Fruit fly (Drosophila melanogaster) whole organism, embryonic: ENCODE measurements around the gene CG3704.

Experiments
- Abd-B ChIP-seq: fragments of 200-800 bp; sonication (Bioruptor generic); optimal IDR thresholded peaks from 2 replicates; lab custom pipeline; 2018; ENCODE audit warnings: missing biosample characterization, mild to moderate bottlenecking, missing genetic modification characterization, moderate library complexity
- BEAF-32 ChIP-seq: fragments of 200-800 bp; sonication (Bioruptor generic); optimal IDR thresholded peaks from 3 replicates; lab custom pipeline; 2017; ENCODE audit warnings: missing biosample characterization, missing genetic modification characterization, mild to moderate bottlenecking, moderate library complexity, missing genetic modification reagents
- Bgb ChIP-seq: fragments of 200-800 bp; sonication (Bioruptor generic); IDR thresholded peaks from 2 replicates; pipeline ENCODE4 v1.3.6; 2022; ENCODE audit warnings: missing biosample characterization, missing genetic modification characterization; ENCODE audit not compliant: partially characterized antibody
- CG10543 ChIP-seq: fragments of 200-800 bp; sonication (Bioruptor generic); optimal IDR thresholded peaks from 3 replicates; lab custom pipeline; 2017; ENCODE audit warnings: missing biosample characterization, mild to moderate bottlenecking, missing genetic modification characterization, moderate library complexity
- CG12155 ChIP-seq: fragments of 200-800 bp; sonication (Bioruptor generic); optimal IDR thresholded peaks from 3 replicates; lab custom pipeline; 2016; ENCODE audit warnings: missing biosample characterization, missing genetic modification characterization
- CG13894 ChIP-seq: fragments of 200-800 bp; sonication (Bioruptor generic); optimal IDR thresholded peaks from 3 replicates; lab custom pipeline; 2018; ENCODE audit warnings: missing biosample characterization, mild to moderate bottlenecking, missing genetic modification characterization, moderate library complexity
- CG1603 ChIP-seq: fragments of 200-800 bp; sonication (Bioruptor generic); optimal IDR thresholded peaks from 2 replicates; lab custom pipeline; 2019; ENCODE audit warnings: missing biosample characterization, mild to moderate bottlenecking, missing genetic modification characterization, moderate library complexity
- CG17186 ChIP-seq: fragments of 200-800 bp; sonication (Bioruptor generic); optimal IDR thresholded peaks from 3 replicates; lab custom pipeline; 2017; ENCODE audit warnings: missing biosample characterization, missing genetic modification reagents, missing genetic modification characterization
- CG18476 ChIP-seq: fragments of 200-800 bp; sonication (Bioruptor generic); optimal IDR thresholded peaks from 2 replicates; lab custom pipeline; 2016; ENCODE audit warnings: missing biosample characterization, mild to moderate bottlenecking, missing genetic modification characterization
- CG2120 ChIP-seq: fragments of 200-800 bp; sonication (Bioruptor generic); optimal IDR thresholded peaks from 3 replicates; lab custom pipeline; 2016; ENCODE audit warnings: missing biosample characterization, missing genetic modification characterization
- CG31224 ChIP-seq: fragments of 200-800 bp; sonication (Bioruptor generic); IDR thresholded peaks from 2 replicates; pipeline ENCODE4 v1.3.6; 2022; ENCODE audit warnings: missing biosample characterization, missing genetic modification characterization
- CG4730 ChIP-seq: fragments of 200-800 bp; sonication (Bioruptor generic); IDR thresholded peaks from 2 replicates; pipeline ENCODE4 v1.3.6; 2022; ENCODE audit warnings: missing biosample characterization, missing genetic modification characterization
- CG7987 ChIP-seq: fragments of 200-800 bp; sonication (Bioruptor generic); optimal IDR thresholded peaks from 2 replicates; lab custom pipeline; 2018; ENCODE audit warnings: missing biosample characterization, mild to moderate bottlenecking, missing genetic modification characterization, moderate library complexity
- CG9797 ChIP-seq: fragments of 200-800 bp; sonication (Bioruptor generic); optimal IDR thresholded peaks from 3 replicates; lab custom pipeline; 2018; ENCODE audit warnings: missing biosample characterization, mild to moderate bottlenecking, missing genetic modification characterization
- CoRest ChIP-seq: fragments of 200-800 bp; sonication (Bioruptor generic); optimal IDR thresholded peaks from 3 replicates; lab custom pipeline; 2018; ENCODE audit warnings: missing biosample characterization, mild to moderate bottlenecking, missing genetic modification characterization, moderate library complexity
- D19B ChIP-seq: fragments of 200-800 bp; sonication (Bioruptor generic); optimal IDR thresholded peaks from 2 replicates; lab custom pipeline; 2017; ENCODE audit warnings: missing biosample characterization, mild to moderate bottlenecking, missing genetic modification characterization
- Dp ChIP-seq: fragments of 200-800 bp; sonication (Bioruptor generic); optimal IDR thresholded peaks from 2 replicates; lab custom pipeline; 2018; ENCODE audit warnings: missing biosample characterization, mild to moderate bottlenecking, missing genetic modification characterization, moderate library complexity
- Dref ChIP-seq: fragments of 200-800 bp; sonication (Bioruptor generic); IDR thresholded peaks from 2 replicates; pipeline ENCODE4 v1.3.6; 2022; ENCODE audit warnings: missing biosample characterization, missing genetic modification characterization
- E2f2 ChIP-seq: fragments of 200-800 bp; sonication (Bioruptor generic); IDR thresholded peaks from 2 replicates; pipeline ENCODE4 v1.3.6; 2022; ENCODE audit warnings: missing biosample characterization, missing genetic modification characterization
- Fer1 ChIP-seq: fragments of 200-800 bp; sonication (Bioruptor generic); optimal IDR thresholded peaks from 2 replicates; lab custom pipeline; 2017; ENCODE audit warnings: missing biosample characterization, mild to moderate bottlenecking, missing genetic modification characterization
- Fer2 ChIP-seq: fragments of 200-800 bp; sonication (Bioruptor generic); optimal IDR thresholded peaks from 2 replicates; lab custom pipeline; 2018; ENCODE audit warnings: missing biosample characterization, mild to moderate bottlenecking, missing genetic modification characterization, moderate library complexity
- GATAe ChIP-seq: fragments of 200-800 bp; sonication (Bioruptor generic); conservative IDR thresholded peaks from 2 replicates; pipeline ENCODE4 v1.3.6; 2022; ENCODE audit warnings: missing biosample characterization, missing genetic modification characterization
- MBD-R2 ChIP-seq: fragments of 200-800 bp; sonication (Bioruptor generic); IDR thresholded peaks from 2 replicates; pipeline ENCODE4 v1.3.6; 2022; ENCODE audit warnings: missing biosample characterization, missing genetic modification characterization
- MESR4 ChIP-seq: fragments of 200-800 bp; sonication (Bioruptor generic); optimal IDR thresholded peaks from 2 replicates; lab custom pipeline; 2018; ENCODE audit warnings: missing biosample characterization, mild to moderate bottlenecking, missing genetic modification characterization, moderate library complexity
- Myb ChIP-seq: fragments of 200-800 bp; sonication (Bioruptor generic); optimal IDR thresholded peaks from 2 replicates; lab custom pipeline; 2016; ENCODE audit warnings: missing biosample characterization, missing genetic modification characterization
- Sin3A ChIP-seq: fragments of >200 bp; optimal IDR thresholded peaks from 2 replicates; lab custom pipeline; 2018
- Usf ChIP-seq: fragments of 200-800 bp; sonication (Bioruptor generic); optimal IDR thresholded peaks from 2 replicates; lab custom pipeline; 2017; ENCODE audit warnings: missing genotype, missing biosample characterization, missing genetic modification characterization
- YL-1 ChIP-seq: fragments of 200-800 bp; sonication (Bioruptor generic); optimal IDR thresholded peaks from 3 replicates; lab custom pipeline; 2017; ENCODE audit warnings: missing biosample characterization, mild to moderate bottlenecking, missing genetic modification characterization
- btn ChIP-seq: fragments of 200-800 bp; sonication (Bioruptor generic); optimal IDR thresholded peaks from 2 replicates; lab custom pipeline; 2016; ENCODE audit warnings: missing biosample characterization, missing genetic modification characterization
- cg ChIP-seq: fragments of 200-800 bp; sonication (Bioruptor generic); optimal IDR thresholded peaks from 3 replicates; lab custom pipeline; 2019; ENCODE audit warnings: missing biosample characterization, mild to moderate bottlenecking, missing genetic modification characterization, moderate library complexity
- chinmo ChIP-seq: fragments of 200-800 bp; sonication (Bioruptor generic); IDR thresholded peaks from 4 replicates; pipeline ENCODE4 v1.3.6; 2022; ENCODE audit warnings: missing biosample characterization, missing genetic modification characterization; ENCODE audit not compliant: partially characterized antibody
- chn ChIP-seq: fragments of 200-800 bp; sonication (Bioruptor generic); optimal IDR thresholded peaks from 2 replicates; lab custom pipeline; 2016; ENCODE audit warnings: missing biosample characterization, missing genetic modification characterization
- dan ChIP-seq: fragments of 200-800 bp; sonication (Bioruptor generic); IDR thresholded peaks from 2 replicates; pipeline ENCODE4 v1.3.6; 2022; ENCODE audit warnings: missing biosample characterization, missing genetic modification characterization
- dati ChIP-seq: fragments of 200-800 bp; sonication (Bioruptor generic); IDR thresholded peaks from 2 replicates; pipeline ENCODE4 v1.3.6; 2022; ENCODE audit warnings: missing biosample characterization, missing genetic modification characterization
- dpn ChIP-seq, 2 experiments: fragments of 200-800 bp; sonication (Bioruptor generic); optimal IDR thresholded peaks; 3 replicates each; lab custom pipeline; 2016; ENCODE audit warnings: missing biosample characterization in 2 of 2, missing genetic modification characterization in 2 of 2
- fru ChIP-seq: fragments of >200 bp; optimal IDR thresholded peaks from 2 replicates; lab custom pipeline; 2017
- fu2 ChIP-seq: fragments of 200-800 bp; sonication (Bioruptor generic); optimal IDR thresholded peaks from 2 replicates; lab custom pipeline; 2016; ENCODE audit warnings: missing biosample characterization, missing genetic modification characterization
- gfzf ChIP-seq: fragments of 200-800 bp; sonication (Bioruptor generic); optimal IDR thresholded peaks from 2 replicates; lab custom pipeline; 2016; ENCODE audit warnings: missing biosample characterization, mild to moderate bottlenecking, missing genetic modification characterization, moderate library complexity
- hb ChIP-seq: fragments of 200-800 bp; sonication (Bioruptor generic); IDR thresholded peaks from 3 replicates; pipeline ENCODE4 v1.3.6; 2022; ENCODE audit warnings: missing biosample characterization, missing genetic modification characterization; ENCODE audit not compliant: partially characterized antibody
- oc ChIP-seq: fragments of 200-800 bp; sonication (Bioruptor generic); optimal IDR thresholded peaks from 2 replicates; lab custom pipeline; 2018; ENCODE audit warnings: missing biosample characterization, mild to moderate bottlenecking, missing genetic modification characterization, moderate library complexity
- pzg ChIP-seq: fragments of 200-800 bp; sonication (Bioruptor generic); optimal IDR thresholded peaks from 3 replicates; lab custom pipeline; 2018; ENCODE audit warnings: missing biosample characterization, mild to moderate bottlenecking, missing genetic modification characterization, moderate library complexity
- sna ChIP-seq: fragments of 200-800 bp; sonication (Bioruptor generic); IDR thresholded peaks from 2 replicates; pipeline ENCODE4 v1.3.6; 2022; ENCODE audit warnings: missing biosample characterization, missing genetic modification characterization; ENCODE audit not compliant: partially characterized antibody
- sug ChIP-seq: fragments of 200-800 bp; optimal IDR thresholded peaks from 2 replicates; lab custom pipeline; 2019; ENCODE audit warnings: missing biosample characterization, mild to moderate bottlenecking, missing genetic modification characterization, moderate library complexity

The CG3704 gene

dm6 chrX:930048-930800 is 10.4 kb downstream of the CG3704 start, which contains the start of gene CG3708 (continued):
- TF ChIP-seq CG10543 (peak; percentile 18), sug (tag; lab: Kevin White, UChicago) (peak; percentile 90)

- TF ChIP-seq MESR4 (GFP tag; lab: Kevin White, UChicago) (no peak), CG12155 (GFP tag; lab: Kevin White, UChicago) (peak; percentile 13), fru (no peak), btn (GFP tag; lab: Kevin White, UChicago) (no peak), MBD-R2 (GFP tag; lab: Robert Waterston, UW) (peak; percentile 39; the same call in 1 of the 2 replicates), cg (GFP tag; lab: Kevin White, UChicago) (peak; percentile 32), CoRest (tag; lab: Kevin White, UChicago) (peak; percentile 39), E2f2 (GFP tag; lab: Robert Waterston, UW) (peak; percentile 61), hb (GFP tag; lab: Robert Waterston, UW) (no peak), Dref (GFP tag; lab: Robert Waterston, UW) (peak; percentile 49), pzg (GFP tag; lab: Kevin White, UChicago) (peak; percentile 35), chinmo (GFP tag; lab: Robert Waterston, UW) (no peak), BEAF-32 (GFP tag; lab: Kevin White, UChicago) (peak; percentile 39), Sin3A (lab: Kevin White, UChicago) (peak; percentile 40), oc (tag; lab: Kevin White, UChicago) (no peak), CG18476 (GFP tag; lab: Kevin White, UChicago) (no peak), GATAe (GFP tag; lab: Robert Waterston, UW) (no peak), dan (GFP tag; lab: Robert Waterston, UW) (no peak), Bgb (GFP tag; lab: Robert Waterston, UW) (no peak), Fer1 (GFP tag; lab: Kevin White, UChicago) (no peak), CG1603 (peak; percentile 75), Usf (GFP tag; lab: Kevin White, UChicago) (no peak), CG31224 (GFP tag; lab: Robert Waterston, UW) (no peak), CG17186 (GFP tag; lab: Kevin White, UChicago) (peak; percentile 1), fu2 (no peak), Dp (GFP tag; lab: Kevin White, UChicago) (peak; percentile 59), YL-1 (GFP tag; lab: Kevin White, UChicago) (peak; percentile 10), D19B (GFP tag; lab: Kevin White, UChicago) (no peak), dpn (GFP tag; optimal IDR thresholded peaks at IDR 0.05; lab: Kevin White, UChicago) (no peak), CG2120 (GFP tag; lab: Kevin White, UChicago) (no peak), CG9797 (peak; percentile 62), CG13894 (tag; lab: Kevin White, UChicago) (no peak), CG4730 (GFP tag; lab: Robert Waterston, UW) (no peak), Myb (GFP tag; lab: Kevin White, UChicago) (peak; percentile 82), gfzf (peak; percentile 79), Fer2 (no peak), chn (GFP tag; lab: Kevin White, UChicago) (no peak), sna (GFP tag; lab: Robert Waterston, UW) (no peak), dati (GFP tag; lab: Robert Waterston, UW) (no peak), Abd-B (no peak), CG7987 (GFP tag; lab: Kevin White, UChicago) (no peak)
These were observed 12.7 kb downstream of the CG3704 start, which contains the start of the genes CG43867 and MED22 for dm6 chrX:927863-928257. TSS of gene CG43867 (minus strand) at chrX:927975. TSS of gene MED22 (plus strand) at chrX:928139.
